Worm (Caenorhabditis elegans): Measurements from ENCODE around the gene prp-19.

Gene prp-19

ce11 chrIII:5211137-5211648 is 39.3 kb upstream of the prp-19 start:
- TF ChIP-seq nhr-232 (tag; optimal IDR thresholded peaks at IDR 0.05) (peak; percentile 65), K02D7.2 (tag; optimal IDR thresholded peaks at IDR 0.05) (peak; percentile 52), syd-9 (tag; optimal IDR thresholded peaks at IDR 0.05) (peak; percentile 72), ceh-14 (tag; optimal IDR thresholded peaks at IDR 0.05) (peak; percentile 41), sdc-2 (tag; optimal IDR thresholded peaks at IDR 0.05) (peak; percentile 49), gmeb-2 (tag; optimal IDR thresholded peaks at IDR 0.05) (peak; percentile 43), lin-11 (tag; optimal IDR thresholded peaks at IDR 0.05) (peak; percentile 63), zip-5 (tag; optimal IDR thresholded peaks at IDR 0.05) (peak; percentile 4), ceh-34 (tag; optimal IDR thresholded peaks at IDR 0.05) (peak; percentile 73), ztf-16 (tag; optimal IDR thresholded peaks at IDR 0.05) (peak; percentile 10), elt-2 (tag; optimal IDR thresholded peaks at IDR 0.05) (peak; percentile 74), dve-1 (tag; optimal IDR thresholded peaks at IDR 0.05) (peak; percentile 25), hlh-15 (tag; optimal IDR thresholded peaks at IDR 0.05) (peak; percentile 60), C38D4.7 (GFP tag; optimal IDR thresholded peaks at IDR 0.05) (peak; percentile 64), ahr-1 (tag; optimal IDR thresholded peaks at IDR 0.05) (peak; percentile 20), unc-86 (tag; optimal IDR thresholded peaks at IDR 0.05) (peak; percentile 45), pat-9 (tag; optimal IDR thresholded peaks at IDR 0.05) (peak; percentile 43), ceh-19 (GFP tag; optimal IDR thresholded peaks at IDR 0.05) (peak; percentile 82), rnt-1 (tag; optimal IDR thresholded peaks at IDR 0.05) (peak; percentile 25), dmd-4 (tag; optimal IDR thresholded peaks at IDR 0.05; ENCODE audit: borderline replicate concordance) (peak; percentile 72), ceh-18 (tag; optimal IDR thresholded peaks at IDR 0.05) (peak; percentile 73), ref-2 (tag; optimal IDR thresholded peaks at IDR 0.05) (peak; percentile 83), che-1 (tag; optimal IDR thresholded peaks at IDR 0.05) (peak; percentile 69), ceh-2 (tag; optimal IDR thresholded peaks at IDR 0.05) (peak; percentile 62), nfya-1 (tag; optimal IDR thresholded peaks at IDR 0.05) (peak; percentile 1), eyg-1 (tag; optimal IDR thresholded peaks at IDR 0.05) (peak; percentile 46), pha-2 (tag; optimal IDR thresholded peaks at IDR 0.05) (peak; percentile 70), fkh-6 (tag; optimal IDR thresholded peaks at IDR 0.05) (peak; percentile 62), sox-4 (tag; optimal IDR thresholded peaks at IDR 0.05) (peak; percentile 63), ttx-3 (tag; optimal IDR thresholded peaks at IDR 0.05) (peak; percentile 3), ceh-31 (tag; optimal IDR thresholded peaks at IDR 0.05) (peak; percentile 54), sox-2 (GFP tag; IDR thresholded peaks at IDR 0.05) (peak; percentile 17; the same call in 1 of the 2 replicates), Y22D7AL.16 (tag; optimal IDR thresholded peaks at IDR 0.05) (peak; percentile 65), hlh-13 (GFP tag; optimal IDR thresholded peaks at IDR 0.05) (peak; percentile 25), ceh-6 (GFP tag; optimal IDR thresholded peaks at IDR 0.05) (peak; percentile 66), ets-4 (tag; optimal IDR thresholded peaks at IDR 0.05) (peak; percentile 68), lim-6 (tag; optimal IDR thresholded peaks at IDR 0.05) (peak; percentile 33), T23F11.4 (GFP tag; optimal IDR thresholded peaks at IDR 0.05) (peak; percentile 30), unc-3 (GFP tag; conservative IDR thresholded peaks at IDR 0.05) (peak; percentile 61; the same call in 1 of the 2 replicates), unc-3 (tag; optimal IDR thresholded peaks at IDR 0.05) (peak; percentile 48), F13H6.1 (tag; optimal IDR thresholded peaks at IDR 0.05) (peak; percentile 23), hlh-30 (tag; optimal IDR thresholded peaks at IDR 0.05; ENCODE audit: insufficient read depth) (peak; percentile 42)

- TF ChIP-seq ahr-1 (tag; optimal IDR thresholded peaks at IDR 0.05): no peak
- peak; percentile 12 for TF ChIP-seq unc-55 (GFP tag; optimal IDR thresholded peaks at IDR 0.05)
Observed at ce11 chrIII:5210269-5210668, 38.4 kb upstream of the prp-19 start.

Data from whole organism, late embryonic.